Worm (Caenorhabditis elegans) whole organism, dauer: Measurements from ENCODE around the gene srd-48.
A peak's percentile ranks its signal among the peaks of the same experiment; 100 is the strongest.

Experiments used
- unc-62 ChIP-seq: sonication (generic microtip); optimal IDR thresholded peaks from 2 replicates; lab custom pipeline; 2017; ENCODE audit warnings: missing biosample characterization, missing genetic modification reagents, missing genetic modification characterization

srd-48 gene

ce11 chrX:12362951-12363486, 27.1 kb downstream of the srd-48 start:
- peak; percentile 33 for TF ChIP-seq unc-62 (GFP tag; lab: Kevin White, UChicago)

ce11 chrX:12364804-12365203, 28.9 kb downstream of the srd-48 start, which contains the start of gene F19H6.5:
Gene F19H6.5 (minus strand): TSS chrX:12364904.
- TF ChIP-seq unc-62 (GFP tag; lab: Kevin White, UChicago) = no peak

DNA sequence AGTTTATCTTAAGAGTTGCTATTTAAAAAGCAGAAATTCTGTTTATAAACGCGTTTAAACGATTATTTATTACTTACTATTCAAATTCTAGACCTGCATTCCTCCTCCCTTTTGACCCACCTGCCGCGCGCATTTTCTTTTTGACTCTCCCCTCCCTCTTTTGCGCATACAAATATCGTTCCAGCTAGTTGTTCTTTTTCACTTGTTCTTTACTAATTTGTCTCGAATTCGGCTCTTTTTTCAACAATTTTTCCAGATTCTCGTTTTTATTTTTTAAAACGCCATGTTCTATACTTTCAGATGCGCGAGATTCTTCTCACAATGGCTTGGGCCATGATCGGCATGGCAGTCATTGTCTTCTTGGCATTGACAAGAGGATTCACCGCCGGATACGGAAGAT, 29.5 kb downstream of the srd-48 start, which contains the start of gene F19H6.4:
TSS of gene F19H6.4 (plus strand) at position 301 of the 400 bp plus-strand sequence.
- no peak for TF ChIP-seq unc-62 (GFP tag; lab: Kevin White, UChicago)

ce11 chrX:12367498-12367897, 31.6 kb downstream of the srd-48 start:
- TF ChIP-seq unc-62 (GFP tag; lab: Kevin White, UChicago) = no peak

DNA sequence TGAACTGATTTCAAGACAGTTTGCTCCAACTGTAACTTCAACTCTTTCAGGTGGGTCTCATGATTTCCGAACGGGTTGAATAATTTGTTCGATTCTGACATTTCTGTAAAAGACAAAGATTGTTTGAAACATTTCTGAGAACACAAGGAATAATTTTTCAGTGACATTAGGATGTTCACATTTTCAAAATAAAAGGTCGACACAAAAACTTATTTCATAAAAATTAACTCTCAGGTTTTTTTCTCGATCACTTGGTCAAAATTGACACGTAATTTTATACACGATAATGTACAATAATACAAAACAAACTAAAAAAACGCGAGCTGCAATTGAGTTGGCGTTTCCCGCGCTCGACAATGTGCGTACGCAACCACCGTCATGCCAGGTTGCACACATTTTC, 35.4 kb downstream of the srd-48 start, which contains the start of gene rif-1.2:
TSS of gene rif-1.2 (minus strand) at position 101 of the 400 bp plus-strand sequence.
- TF ChIP-seq unc-62 (GFP tag; lab: Kevin White, UChicago) = no peak

- no peak for TF ChIP-seq unc-62 (GFP tag; lab: Kevin White, UChicago)
These were observed 39.9 kb downstream of the srd-48 start for ce11 chrX:12375783-12376182.

- TF ChIP-seq unc-62 (GFP tag; lab: Kevin White, UChicago) = no peak
These were observed 42.4 kb downstream of the srd-48 start, which contains the start of gene glb-13 for ce11 chrX:12378293-12378692. Gene glb-13 (minus strand): TSS chrX:12378393.
